Fruit fly (Drosophila melanogaster) whole organism, wandering third instar larva: ENCODE measurements around the gene tey.

ENCODE experiments used
- Hnf4 ChIP-seq: fragments of 200-800 bp; sonication (Bioruptor generic); optimal IDR thresholded peaks from 2 replicates; lab custom pipeline; 2016; ENCODE audit warnings: missing biosample characterization, mild to moderate bottlenecking, missing genetic modification characterization
- br ChIP-seq: fragments of 200-800 bp; sonication (Bioruptor generic); optimal IDR thresholded peaks from 2 replicates; lab custom pipeline; 2016; ENCODE audit warnings: missing biosample characterization, missing genetic modification characterization

DNA sequence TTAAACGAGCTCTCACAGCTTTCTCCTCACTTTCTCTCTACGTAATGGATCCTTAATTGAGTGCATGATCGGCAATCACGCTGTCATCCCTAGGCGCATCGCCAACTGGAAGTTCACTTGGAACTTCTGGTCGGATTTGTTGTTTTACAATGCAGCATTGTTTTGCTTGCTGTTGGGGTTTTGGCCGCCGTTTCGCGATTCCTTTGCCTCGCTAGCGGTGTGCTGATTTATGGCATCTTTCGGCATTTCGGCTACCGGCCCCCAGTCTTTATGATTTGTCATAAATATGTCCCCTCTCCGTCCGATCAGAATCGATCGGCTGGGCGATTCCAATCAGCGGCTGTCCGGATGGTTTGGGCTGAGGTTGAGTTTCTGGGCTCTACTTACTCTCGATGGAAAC, 1.0 kb downstream of the tey start:
- TF ChIP-seq br (no peak), Hnf4 (GFP tag; lab: Kevin White, UChicago) (no peak)
